Fruit fly (Drosophila melanogaster) whole organism, wandering third instar larva: ENCODE measurements around the gene PIG-K.

Experiments used
- Abd-B ChIP-seq: fragments of >200 bp; optimal IDR thresholded peaks from 2 replicates; lab custom pipeline; 2017; ENCODE audit warnings: missing biosample characterization, missing genetic modification characterization
- CG32264 ChIP-seq: fragments of 200-800 bp; sonication (Bioruptor generic); optimal IDR thresholded peaks from 2 replicates; lab custom pipeline; 2016; ENCODE audit warnings: missing biosample characterization, missing genetic modification characterization
- CG9705 ChIP-seq: fragments of 200-800 bp; sonication (Bioruptor generic); optimal IDR thresholded peaks from 2 replicates; lab custom pipeline; 2018; ENCODE audit warnings: missing biosample characterization, mild to moderate bottlenecking, missing genetic modification characterization
- CrebA ChIP-seq: fragments of 200-800 bp; sonication (Bioruptor generic); optimal IDR thresholded peaks from 2 replicates; lab custom pipeline; 2016; ENCODE audit warnings: missing biosample characterization, mild to moderate bottlenecking, missing genetic modification characterization, borderline replicate concordance
- Dfd ChIP-seq: fragments of >200 bp; optimal IDR thresholded peaks from 2 replicates; lab custom pipeline; 2017; ENCODE audit warnings: missing biosample characterization, missing genetic modification characterization
- Dif ChIP-seq: fragments of 200-275, 200-300 bp; sonication (Bioruptor generic); optimal IDR thresholded peaks from 2 replicates; lab custom pipeline; 2018; ENCODE audit warnings: missing biosample characterization, missing genetic modification characterization; ENCODE audit not compliant: partially characterized antibody
- GATAd ChIP-seq: sonication (Bioruptor generic); optimal IDR thresholded peaks from 2 replicates; lab custom pipeline; 2016; ENCODE audit warnings: missing biosample characterization, missing genetic modification characterization
- HLH106 ChIP-seq: fragments of 200-800 bp; optimal IDR thresholded peaks from 3 replicates; lab custom pipeline; 2019; ENCODE audit warnings: missing biosample characterization, mild to moderate bottlenecking, missing genetic modification characterization, moderate library complexity
- Hnf4 ChIP-seq: fragments of 200-800 bp; sonication (Bioruptor generic); optimal IDR thresholded peaks from 2 replicates; lab custom pipeline; 2016; ENCODE audit warnings: missing biosample characterization, mild to moderate bottlenecking, missing genetic modification characterization
- Hr78 ChIP-seq: fragments of >200 bp; optimal IDR thresholded peaks from 2 replicates; lab custom pipeline; 2017; ENCODE audit warnings: missing biosample characterization, missing genetic modification characterization
- Hr83 ChIP-seq: fragments of 200-300 bp; sonication (Bioruptor generic); optimal IDR thresholded peaks from 2 replicates; lab custom pipeline; 2016; ENCODE audit warnings: missing biosample characterization, mild to moderate bottlenecking, missing genetic modification characterization, moderate library complexity; ENCODE audit not compliant: poor library complexity, severe bottlenecking
- Jra ChIP-seq: sonication (Bioruptor generic); optimal IDR thresholded peaks from 2 replicates; lab custom pipeline; 2016; ENCODE audit warnings: missing biosample characterization, missing genetic modification characterization
- Mio ChIP-seq: sonication (Bioruptor generic); optimal IDR thresholded peaks from 2 replicates; lab custom pipeline; 2016; ENCODE audit warnings: missing biosample characterization, missing genetic modification characterization
- Myc ChIP-seq: fragments of >200 bp; optimal IDR thresholded peaks from 2 replicates; lab custom pipeline; 2017
- N ChIP-seq: fragments of >200 bp; optimal IDR thresholded peaks from 2 replicates; lab custom pipeline; 2018; ENCODE audit warnings: missing biosample characterization, missing external identifiers, missing genetic modification characterization
- OdsH ChIP-seq: fragments of 200-800 bp; sonication (Bioruptor generic); optimal IDR thresholded peaks from 2 replicates; lab custom pipeline; 2016; ENCODE audit warnings: missing biosample characterization, mild to moderate bottlenecking, missing genetic modification characterization
- Rel ChIP-seq, 2 experiments: fragments of 200-800 bp; sonication (Bioruptor generic) in 1 of 2; optimal IDR thresholded peaks; 2 replicates in 1 of 2; 3 replicates in 1 of 2; lab custom pipeline; 2016 to 2019; ENCODE audit warnings: mild to moderate bottlenecking in 2 of 2, missing biosample characterization in 2 of 2, missing genetic modification characterization in 2 of 2, moderate library complexity in 1 of 2
- Sp1 ChIP-seq: fragments of 200-800 bp; sonication (Bioruptor generic); optimal IDR thresholded peaks from 3 replicates; lab custom pipeline; 2019; ENCODE audit warnings: missing biosample characterization, mild to moderate bottlenecking, missing genetic modification characterization, moderate library complexity
- Vsx2 ChIP-seq: fragments of 200-300, 225-300 bp; sonication (Bioruptor generic); optimal IDR thresholded peaks from 2 replicates; lab custom pipeline; 2018; ENCODE audit warnings: missing biosample characterization, missing genetic modification characterization; ENCODE audit not compliant: partially characterized antibody
- br ChIP-seq: fragments of 200-800 bp; sonication (Bioruptor generic); optimal IDR thresholded peaks from 2 replicates; lab custom pipeline; 2016; ENCODE audit warnings: missing biosample characterization, missing genetic modification characterization
- brk ChIP-seq: fragments of 200-800 bp; sonication (Bioruptor generic); optimal IDR thresholded peaks from 2 replicates; lab custom pipeline; 2016; ENCODE audit warnings: missing biosample characterization, mild to moderate bottlenecking, missing genetic modification characterization
- dl ChIP-seq, 2 experiments: fragments of 175-275, 200-275 bp in 1 of 2; fragments of 200-275 bp in 1 of 2; sonication (Bioruptor generic); optimal IDR thresholded peaks; lab custom pipeline; 2018; ENCODE audit warnings: mild to moderate bottlenecking in 2 of 2, missing biosample characterization in 2 of 2, missing genetic modification characterization in 2 of 2, moderate library complexity in 2 of 2; ENCODE audit not compliant: partially characterized antibody in 2 of 2, insufficient read depth in 1 of 2
- dmrt93B ChIP-seq: fragments of 200-800 bp; sonication (Bioruptor generic); optimal IDR thresholded peaks from 2 replicates; lab custom pipeline; 2018; ENCODE audit warnings: missing biosample characterization, mild to moderate bottlenecking, missing genetic modification characterization
- dsf ChIP-seq: sonication (Bioruptor generic); optimal IDR thresholded peaks from 2 replicates; lab custom pipeline; 2016; ENCODE audit warnings: missing biosample characterization, missing genetic modification characterization, borderline replicate concordance
- ey ChIP-seq: fragments of 200-800 bp; sonication (Bioruptor generic); optimal IDR thresholded peaks from 2 replicates; lab custom pipeline; 2016; ENCODE audit warnings: missing biosample characterization, missing genetic modification characterization
- foxo ChIP-seq, 2 experiments: fragments of 200-800 bp; sonication (Bioruptor generic); optimal IDR thresholded peaks; 2 replicates in 1 of 2; 3 replicates in 1 of 2; lab custom pipeline; 2016 to 2017; ENCODE audit warnings: missing biosample characterization in 2 of 2, missing genetic modification characterization in 2 of 2
- fru ChIP-seq: fragments of 200-800 bp; sonication (Bioruptor generic); optimal IDR thresholded peaks from 3 replicates; lab custom pipeline; 2016; ENCODE audit warnings: missing biosample characterization, mild to moderate bottlenecking, missing genetic modification characterization
- h ChIP-seq: fragments of 200-800 bp; sonication (Bioruptor generic); optimal IDR thresholded peaks from 3 replicates; lab custom pipeline; 2016; ENCODE audit warnings: missing biosample characterization, mild to moderate bottlenecking, missing genetic modification characterization
- jim ChIP-seq: fragments of 175-275, 200-325 bp; sonication (Bioruptor generic); optimal IDR thresholded peaks from 2 replicates; lab custom pipeline; 2016; ENCODE audit warnings: missing biosample characterization, mild to moderate bottlenecking, missing genetic modification characterization
- lola ChIP-seq: fragments of >200 bp; optimal IDR thresholded peaks from 2 replicates; lab custom pipeline; 2017; ENCODE audit warnings: missing biosample characterization, missing genetic modification characterization
- pan ChIP-seq: fragments of >200 bp; optimal IDR thresholded peaks from 2 replicates; lab custom pipeline; 2017
- psq ChIP-seq: fragments of 200-800 bp; sonication (Bioruptor generic); optimal IDR thresholded peaks from 3 replicates; lab custom pipeline; 2017; ENCODE audit warnings: missing biosample characterization, mild to moderate bottlenecking, missing genetic modification characterization, moderate library complexity
- rgr ChIP-seq: fragments of 200-800 bp; sonication (Bioruptor generic); optimal IDR thresholded peaks from 3 replicates; lab custom pipeline; 2016; ENCODE audit warnings: missing biosample characterization, mild to moderate bottlenecking, missing genetic modification characterization
- sage ChIP-seq: fragments of 200-800 bp; sonication (Bioruptor generic); optimal IDR thresholded peaks from 2 replicates; lab custom pipeline; 2016; ENCODE audit warnings: missing biosample characterization, mild to moderate bottlenecking, missing genetic modification characterization
- sv ChIP-seq: fragments of 200-800 bp; sonication (Bioruptor generic); optimal IDR thresholded peaks from 3 replicates; lab custom pipeline; 2016; ENCODE audit warnings: missing biosample characterization, missing genetic modification characterization
- tai ChIP-seq: sonication (Bioruptor generic); optimal IDR thresholded peaks from 2 replicates; lab custom pipeline; 2016; ENCODE audit warnings: missing biosample characterization, missing genetic modification characterization
- usp ChIP-seq: fragments of >200 bp; optimal IDR thresholded peaks from 2 replicates; lab custom pipeline; 2017; ENCODE audit warnings: missing biosample characterization, missing genetic modification characterization
- woc ChIP-seq: sonication (Bioruptor generic); optimal IDR thresholded peaks from 2 replicates; lab custom pipeline; 2016; ENCODE audit warnings: missing biosample characterization, mild to moderate bottlenecking, missing genetic modification characterization

Gene PIG-K

dm6 chrX:2013365-2013764, 4.2 kb upstream of the PIG-K start:
- TF ChIP-seq psq, result peak; percentile 2
- TF ChIP-seq Sp1 (GFP tag; lab: Kevin White, UChicago), result no peak
- TF ChIP-seq Hr83, result no peak
- TF ChIP-seq Dif, result peak; percentile 68

- TF ChIP-seq sage (no peak), pan (lab: Kevin White, UChicago) (no peak), rgr (peak; percentile 73), sv (GFP tag; lab: Kevin White, UChicago) (no peak), psq (peak; percentile 97), CG32264 (GFP tag; lab: Kevin White, UChicago) (no peak), woc (no peak), Jra (GFP tag; lab: Kevin White, UChicago) (no peak), h (GFP tag; lab: Kevin White, UChicago) (peak; percentile 77), Abd-B (GFP tag; lab: Kevin White, UChicago) (peak; percentile 24), tai (GFP tag; lab: Kevin White, UChicago) (no peak), CG9705 (peak; percentile 77), Myc (lab: Kevin White, UChicago) (no peak), br (GFP tag; lab: Kevin White, UChicago) (peak; percentile 78), Dif (no peak), lola (GFP tag; lab: Kevin White, UChicago) (no peak), fru (peak; percentile 72), N (GFP tag; lab: Kevin White, UChicago) (peak; percentile 68), Hr78 (GFP tag; lab: Kevin White, UChicago) (no peak), Hr83 (peak; percentile 85), dsf (no peak), Hnf4 (GFP tag; lab: Kevin White, UChicago) (no peak), Sp1 (GFP tag; lab: Kevin White, UChicago) (peak; percentile 80), foxo (GFP tag; optimal IDR thresholded peaks at IDR 0.05; lab: Kevin White, UChicago) (peak in 1 of 2 experiments; percentile 72), Dfd (GFP tag; lab: Kevin White, UChicago) (no peak), HLH106 (tag; lab: Kevin White, UChicago) (peak; percentile 67), dl (GFP tag; optimal IDR thresholded peaks at IDR 0.05; lab: Kevin White, UChicago; ENCODE audit: insufficient read depth in 1 of 2, partially characterized antibody in 2 of 2) (peak in 1 of 2 experiments; percentile 47), GATAd (GFP tag; lab: Kevin White, UChicago) (no peak), Rel (GFP tag; optimal IDR thresholded peaks at IDR 0.05; lab: Kevin White, UChicago) (no peak), Rel (tag; optimal IDR thresholded peaks at IDR 0.05; lab: Kevin White, UChicago) (peak; percentile 13), jim (GFP tag; lab: Kevin White, UChicago) (no peak), ey (peak; percentile 51), OdsH (GFP tag; lab: Kevin White, UChicago) (peak; percentile 71), dmrt93B (peak; percentile 67), Mio (GFP tag; lab: Kevin White, UChicago) (no peak), brk (no peak), CrebA (GFP tag; lab: Kevin White, UChicago) (no peak), usp (GFP tag; lab: Kevin White, UChicago) (no peak), Vsx2 (GFP tag; lab: Kevin White, UChicago) (no peak)
These were observed 3.7 kb upstream of the PIG-K start for dm6 chrX:2012837-2013236.

dm6 chrX:2012121-2012452, 2.9 kb upstream of the PIG-K start:
- TF ChIP-seq Rel (GFP tag; optimal IDR thresholded peaks at IDR 0.05; lab: Kevin White, UChicago) (peak; percentile 17), Rel (tag; optimal IDR thresholded peaks at IDR 0.05; lab: Kevin White, UChicago) (no peak), Jra (GFP tag; lab: Kevin White, UChicago) (no peak), dl (GFP tag; optimal IDR thresholded peaks at IDR 0.05; lab: Kevin White, UChicago; ENCODE audit: insufficient read depth in 1 of 2, partially characterized antibody in 2 of 2) (peak in 1 of 2 experiments; percentile 18), sage (no peak), HLH106 (tag; lab: Kevin White, UChicago) (no peak), ey (no peak), lola (GFP tag; lab: Kevin White, UChicago) (no peak), woc (peak; percentile 6), foxo (GFP tag; optimal IDR thresholded peaks at IDR 0.05; lab: Kevin White, UChicago) (no peak)
